Fruit fly (Drosophila melanogaster): Measurements from ENCODE around the gene CG43673.

Gene CG43673

dm6 chrX:15802880-15803650, 24.1 kb downstream of the CG43673 start (continued):
- TF ChIP-seq Antp (GFP tag; optimal IDR thresholded peaks at IDR 0.05) (no peak), Sry-β (GFP tag; optimal IDR thresholded peaks at IDR 0.05) (no peak), schlank (tag; optimal IDR thresholded peaks at IDR 0.05) (no peak), CG31224 (GFP tag; IDR thresholded peaks at IDR 0.05) (no peak), CG17912 (GFP tag; optimal IDR thresholded peaks at IDR 0.05) (no peak), oc (tag; optimal IDR thresholded peaks at IDR 0.05) (no peak), Rfx (GFP tag; IDR thresholded peaks at IDR 0.05) (peak; percentile 56), CG4328 (GFP tag; optimal IDR thresholded peaks at IDR 0.05) (no peak), Blimp-1 (GFP tag; optimal IDR thresholded peaks at IDR 0.05) (no peak), CG18599 (GFP tag; optimal IDR thresholded peaks at IDR 0.05) (peak; percentile 33), Poxn (GFP tag; IDR thresholded peaks at IDR 0.05) (no peak), B-H1 (GFP tag; IDR thresholded peaks at IDR 0.05) (no peak), luna (GFP tag; optimal IDR thresholded peaks at IDR 0.05) (no peak), sob (GFP tag; IDR thresholded peaks at IDR 0.05) (no peak), CG10274 (GFP tag; optimal IDR thresholded peaks at IDR 0.05) (no peak), CG6689 (GFP tag; IDR thresholded peaks at IDR 0.05) (no peak), jumu (GFP tag; optimal IDR thresholded peaks at IDR 0.05) (no peak), CG15696 (tag; optimal IDR thresholded peaks at IDR 0.05) (no peak), MESR4 (GFP tag; optimal IDR thresholded peaks at IDR 0.05) (peak; percentile 22), Max (GFP tag; optimal IDR thresholded peaks at IDR 0.05) (no peak), zen2 (GFP tag; IDR thresholded peaks at IDR 0.05; ENCODE audit: partially characterized antibody) (peak; percentile 69), D19B (GFP tag; optimal IDR thresholded peaks at IDR 0.05) (no peak), Asciz (GFP tag; optimal IDR thresholded peaks at IDR 0.05) (no peak), CG7745 (tag; optimal IDR thresholded peaks at IDR 0.05) (no peak), Drgx (GFP tag; IDR thresholded peaks at IDR 0.05) (no peak), corto (GFP tag; optimal IDR thresholded peaks at IDR 0.05) (no peak), C15 (GFP tag; IDR thresholded peaks at IDR 0.05) (no peak), Dek (tag; optimal IDR thresholded peaks at IDR 0.05) (no peak), CG6254 (GFP tag; optimal IDR thresholded peaks at IDR 0.05) (no peak), CG2875 (GFP tag; optimal IDR thresholded peaks at IDR 0.05) (no peak), Scr (GFP tag; IDR thresholded peaks at IDR 0.05; ENCODE audit: partially characterized antibody) (peak; percentile 81), CG6813 (GFP tag; optimal IDR thresholded peaks at IDR 0.05) (peak; percentile 24), Camta (GFP tag; optimal IDR thresholded peaks at IDR 0.05) (no peak), stwl (tag; optimal IDR thresholded peaks at IDR 0.05) (peak; percentile 42), dan (GFP tag; IDR thresholded peaks at IDR 0.05) (no peak), cad (GFP tag; optimal IDR thresholded peaks at IDR 0.05) (no peak), CG34224 (GFP tag; IDR thresholded peaks at IDR 0.05; ENCODE audit: partially characterized antibody) (peak; percentile 84), CG17186 (GFP tag; optimal IDR thresholded peaks at IDR 0.05) (no peak), chn (GFP tag; optimal IDR thresholded peaks at IDR 0.05) (no peak), Gug (GFP tag; IDR thresholded peaks at IDR 0.05) (no peak), nau (GFP tag; optimal IDR thresholded peaks at IDR 0.05) (no peak), pho (GFP tag; optimal IDR thresholded peaks at IDR 0.05) (no peak), ken (GFP tag; IDR thresholded peaks at IDR 0.05) (no peak), dati (GFP tag; IDR thresholded peaks at IDR 0.05) (no peak), Doc3 (GFP tag; IDR thresholded peaks at IDR 0.05; ENCODE audit: partially characterized antibody) (peak; percentile 64), hth (optimal IDR thresholded peaks at IDR 0.05) (no peak), her (GFP tag; optimal IDR thresholded peaks at IDR 0.05) (no peak), CG10267 (tag; optimal IDR thresholded peaks at IDR 0.05) (peak; percentile 5), unpg (GFP tag; optimal IDR thresholded peaks at IDR 0.05) (peak; percentile 24), CG3726 (GFP tag; IDR thresholded peaks at IDR 0.05) (no peak)
